Fruit fly (Drosophila melanogaster) whole organism, embryonic: Measurements from ENCODE around the gene CG6481.
A peak's percentile ranks its signal among the peaks of the same experiment; 100 is the strongest.

ENCODE experiments used
- CG17568 ChIP-seq: fragments of 200-800 bp; sonication (Bioruptor generic); optimal IDR thresholded peaks from 2 replicates; lab custom pipeline; 2018; ENCODE audit warnings: missing biosample characterization, mild to moderate bottlenecking, missing genetic modification characterization, moderate library complexity
- CG4730 ChIP-seq: fragments of 200-800 bp; sonication (Bioruptor generic); IDR thresholded peaks from 2 replicates; pipeline ENCODE4 v1.3.6; 2022; ENCODE audit warnings: missing biosample characterization, missing genetic modification characterization
- CG7271 ChIP-seq: fragments of 200-800 bp; sonication (Bioruptor generic); optimal IDR thresholded peaks from 2 replicates; lab custom pipeline; 2018; ENCODE audit warnings: missing biosample characterization, mild to moderate bottlenecking, missing genetic modification characterization, moderate library complexity
- CG9797 ChIP-seq: fragments of 200-800 bp; sonication (Bioruptor generic); optimal IDR thresholded peaks from 3 replicates; lab custom pipeline; 2018; ENCODE audit warnings: missing biosample characterization, mild to moderate bottlenecking, missing genetic modification characterization
- Fer2 ChIP-seq: fragments of 200-800 bp; sonication (Bioruptor generic); optimal IDR thresholded peaks from 2 replicates; lab custom pipeline; 2018; ENCODE audit warnings: missing biosample characterization, mild to moderate bottlenecking, missing genetic modification characterization, moderate library complexity
- MBD-R2 ChIP-seq: fragments of 200-800 bp; sonication (Bioruptor generic); IDR thresholded peaks from 2 replicates; pipeline ENCODE4 v1.3.6; 2022; ENCODE audit warnings: missing biosample characterization, missing genetic modification characterization
- Meics ChIP-seq: fragments of 200-800 bp; sonication (Bioruptor generic); optimal IDR thresholded peaks from 2 replicates; lab custom pipeline; 2017; ENCODE audit warnings: missing biosample characterization, mild to moderate bottlenecking, missing genetic modification characterization
- Optix ChIP-seq: fragments of 200-800 bp; sonication (Bioruptor generic); IDR thresholded peaks from 3 replicates; pipeline ENCODE4 v1.3.6; 2022; ENCODE audit warnings: missing biosample characterization, missing genetic modification characterization
- Pdp1 ChIP-seq, 2 experiments: fragments of 200-800 bp; sonication (Bioruptor generic); optimal IDR thresholded peaks; 3 replicates each; lab custom pipeline; 2016; ENCODE audit warnings: missing biosample characterization in 2 of 2, missing genetic modification characterization in 2 of 2, mild to moderate bottlenecking in 1 of 2, moderate library complexity in 1 of 2
- bsh ChIP-seq, 2 experiments: fragments of 200-800 bp; sonication (Bioruptor generic); optimal IDR thresholded peaks; 2 replicates each; lab custom pipeline; 2017 to 2018; ENCODE audit warnings: mild to moderate bottlenecking in 2 of 2, missing biosample characterization in 2 of 2, missing genetic modification characterization in 2 of 2, moderate library complexity in 1 of 2
- dimm ChIP-seq: fragments of 200-800 bp; sonication (Bioruptor generic); IDR thresholded peaks from 2 replicates; pipeline ENCODE4 v1.3.6; 2022; ENCODE audit warnings: missing biosample characterization, missing genetic modification characterization
- hbn ChIP-seq: fragments of 200-800 bp; sonication (Bioruptor generic); IDR thresholded peaks from 2 replicates; pipeline ENCODE4 v1.3.6; 2022; ENCODE audit warnings: missing biosample characterization, missing genetic modification characterization; ENCODE audit not compliant: partially characterized antibody

Gene CG6481

DNA sequence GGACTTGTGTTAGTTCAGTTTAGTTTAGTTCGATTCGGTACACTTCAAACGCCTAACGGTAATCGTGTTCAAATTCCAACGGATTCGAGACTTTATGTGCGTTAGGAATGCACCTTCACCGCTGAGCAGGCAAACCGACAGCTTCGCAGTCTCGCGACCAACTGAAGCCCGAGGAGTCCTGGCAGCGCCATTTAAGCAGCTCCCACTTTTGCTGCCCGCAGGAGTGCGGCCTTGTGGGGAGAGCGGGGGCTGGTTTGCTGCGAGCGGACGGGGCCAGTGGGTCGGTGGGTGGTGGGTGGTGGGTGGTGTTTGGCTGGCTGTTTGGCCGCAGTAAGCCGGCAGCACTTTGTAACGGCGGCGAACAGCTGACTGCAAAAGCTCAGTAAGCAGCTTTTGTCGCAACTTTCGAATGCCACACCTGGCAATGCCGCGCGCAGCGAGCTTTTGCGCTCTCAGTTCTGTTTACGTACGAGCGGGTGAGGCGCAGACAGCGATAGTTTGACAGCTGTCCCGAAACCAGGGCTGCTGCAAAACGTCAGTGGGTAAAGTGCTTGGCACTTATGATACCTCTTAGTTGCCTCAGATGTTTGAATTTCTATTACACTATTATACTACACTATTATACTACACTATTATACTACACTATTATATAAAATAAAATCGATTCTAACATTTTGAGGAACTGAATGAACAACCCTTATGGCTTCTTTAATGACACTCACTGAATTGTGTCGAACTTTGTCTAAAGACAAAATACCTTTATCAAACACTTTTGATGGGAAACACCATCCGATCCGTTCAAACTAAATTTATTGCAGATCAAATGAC, 42.7 kb downstream of the CG6481 start, which contains the start of gene CG32547 (continued):
- TF ChIP-seq CG17568 (GFP tag; lab: Kevin White, UChicago) (no peak), CG7271 (tag; lab: Kevin White, UChicago) (no peak), Optix (GFP tag; lab: Robert Waterston, UW) (no peak), CG4730 (no peak), hbn (no peak), Meics (GFP tag; lab: Kevin White, UChicago) (peak; percentile 13), bsh (GFP tag; optimal IDR thresholded peaks at IDR 0.05; lab: Kevin White, UChicago) (peak in 1 of 2 experiments; percentile 9), Fer2 (tag; lab: Kevin White, UChicago) (no peak), Pdp1 (GFP tag; optimal IDR thresholded peaks at IDR 0.05; lab: Kevin White, UChicago) (no peak), CG9797 (GFP tag; lab: Kevin White, UChicago) (no peak), MBD-R2 (GFP tag; lab: Robert Waterston, UW) (peak; percentile 40), dimm (GFP tag; lab: Robert Waterston, UW) (no peak)
- TF ChIP-seq, all 482 proteins: peak for 62
